Worm (Caenorhabditis elegans): ENCODE data around the gene C43F9.11.

Gene C43F9.11

ce11 chrIV:10596505-10596904 lies at the start of gene C43F9.11:
Gene C43F9.11, plus strand, starts transcription at chrIV:10596805.
- TF ChIP-seq dsc-1 (tag; optimal IDR thresholded peaks at IDR 0.05): no peak
- no peak for TF ChIP-seq mep-1 (tag; optimal IDR thresholded peaks at IDR 0.05)

ce11 chrIV:10554947-10555346 lies 41.7 kb upstream of the C43F9.11 start, which contains the start of gene zim-2:
Gene zim-2, plus strand, starts transcription at chrIV:10555247.
- TF ChIP-seq mep-1 (tag; optimal IDR thresholded peaks at IDR 0.05) (no peak), ceh-63 (GFP tag; optimal IDR thresholded peaks at IDR 0.05) (no peak), nhr-71 (tag; optimal IDR thresholded peaks at IDR 0.05) (no peak), sptf-1 (tag; optimal IDR thresholded peaks at IDR 0.05) (no peak), hlh-17 (GFP tag; optimal IDR thresholded peaks at IDR 0.05; ENCODE audit: borderline replicate concordance) (no peak), zag-1 (tag; optimal IDR thresholded peaks at IDR 0.05) (no peak), egl-13 (tag; optimal IDR thresholded peaks at IDR 0.05) (no peak), egl-27 (tag; optimal IDR thresholded peaks at IDR 0.05) (no peak)

- TF ChIP-seq ceh-90 (tag; optimal IDR thresholded peaks at IDR 0.05) (no peak), hlh-4 (tag; optimal IDR thresholded peaks at IDR 0.05) (no peak), hlh-17 (GFP tag; optimal IDR thresholded peaks at IDR 0.05; ENCODE audit: borderline replicate concordance) (no peak), aly-2 (tag; optimal IDR thresholded peaks at IDR 0.05) (no peak), alr-1 (tag; optimal IDR thresholded peaks at IDR 0.05; ENCODE audit: borderline replicate concordance) (no peak), isw-1 (GFP tag; IDR thresholded peaks at IDR 0.05) (no peak), aha-1 (tag; optimal IDR thresholded peaks at IDR 0.05) (no peak), ama-1 (optimal IDR thresholded peaks at IDR 0.05) (no peak), snpc-4 (tag; optimal IDR thresholded peaks at IDR 0.05) (no peak), ztf-11 (tag; optimal IDR thresholded peaks at IDR 0.05) (no peak), nhr-11 (tag; optimal IDR thresholded peaks at IDR 0.05) (no peak), nhr-20 (tag; optimal IDR thresholded peaks at IDR 0.05) (no peak), Y116A8C.19 (tag; optimal IDR thresholded peaks at IDR 0.05; ENCODE audit: borderline replicate concordance) (no peak), unc-62 (GFP tag; optimal IDR thresholded peaks at IDR 0.05) (no peak), elt-3 (tag; optimal IDR thresholded peaks at IDR 0.05) (no peak)
Measured at ce11 chrIV:10558415-10558814, 38.2 kb upstream of the C43F9.11 start, which contains the start of gene zim-3. Gene zim-3, plus strand, starts transcription at chrIV:10558715.

- TF ChIP-seq ceh-8 (GFP tag; optimal IDR thresholded peaks at IDR 0.05) (no peak), nhr-84 (tag; optimal IDR thresholded peaks at IDR 0.05) (no peak), fkh-8 (tag; optimal IDR thresholded peaks at IDR 0.05) (no peak), skn-1 (tag; optimal IDR thresholded peaks at IDR 0.05) (no peak), dpl-1 (GFP tag; optimal IDR thresholded peaks at IDR 0.05) (no peak), mef-2 (tag; optimal IDR thresholded peaks at IDR 0.05) (no peak), nhr-20 (tag; optimal IDR thresholded peaks at IDR 0.05) (no peak), jun-1 (tag; optimal IDR thresholded peaks at IDR 0.05) (no peak), sox-4 (tag; optimal IDR thresholded peaks at IDR 0.05) (no peak), isw-1 (GFP tag; IDR thresholded peaks at IDR 0.05) (no peak), rnt-1 (tag; optimal IDR thresholded peaks at IDR 0.05) (no peak), egl-27 (tag; optimal IDR thresholded peaks at IDR 0.05) (no peak), dsc-1 (tag; optimal IDR thresholded peaks at IDR 0.05) (no peak), blmp-1 (tag; optimal IDR thresholded peaks at IDR 0.05) (no peak), fos-1 (tag; optimal IDR thresholded peaks at IDR 0.05) (no peak)
Measured at ce11 chrIV:10561605-10562004, 35.0 kb upstream of the C43F9.11 start, which contains the start of gene him-8. Gene him-8, plus strand, starts transcription at chrIV:10561905.

ce11 chrIV:10564613-10565012 lies 32.0 kb upstream of the C43F9.11 start:
- TF ChIP-seq ceh-63 (GFP tag; optimal IDR thresholded peaks at IDR 0.05): no peak
- TF ChIP-seq lin-35 (GFP tag; optimal IDR thresholded peaks at IDR 0.05): no peak
- no peak for TF ChIP-seq alr-1 (tag; optimal IDR thresholded peaks at IDR 0.05; ENCODE audit: borderline replicate concordance)
- TF ChIP-seq mdl-1 (tag; optimal IDR thresholded peaks at IDR 0.05): no peak
- no peak for TF ChIP-seq lin-13 (GFP tag; optimal IDR thresholded peaks at IDR 0.05)
- no peak for TF ChIP-seq mab-9 (GFP tag; IDR thresholded peaks at IDR 0.05)
- no peak for TF ChIP-seq lir-3 (tag; optimal IDR thresholded peaks at IDR 0.05; ENCODE audit: poor library complexity)
- TF ChIP-seq lsy-2 (tag; optimal IDR thresholded peaks at IDR 0.05): no peak
- TF ChIP-seq elt-2 (tag; optimal IDR thresholded peaks at IDR 0.05): no peak
- TF ChIP-seq efl-1 (optimal IDR thresholded peaks at IDR 0.05): no peak
- no peak for TF ChIP-seq efl-1 (GFP tag; optimal IDR thresholded peaks at IDR 0.05 in 1 of 2)

Measured in whole organism, L1 larva.